Fruit fly (Drosophila melanogaster): Measurements from ENCODE around the gene Ccp84Ag.

Ccp84Ag gene

DNA sequence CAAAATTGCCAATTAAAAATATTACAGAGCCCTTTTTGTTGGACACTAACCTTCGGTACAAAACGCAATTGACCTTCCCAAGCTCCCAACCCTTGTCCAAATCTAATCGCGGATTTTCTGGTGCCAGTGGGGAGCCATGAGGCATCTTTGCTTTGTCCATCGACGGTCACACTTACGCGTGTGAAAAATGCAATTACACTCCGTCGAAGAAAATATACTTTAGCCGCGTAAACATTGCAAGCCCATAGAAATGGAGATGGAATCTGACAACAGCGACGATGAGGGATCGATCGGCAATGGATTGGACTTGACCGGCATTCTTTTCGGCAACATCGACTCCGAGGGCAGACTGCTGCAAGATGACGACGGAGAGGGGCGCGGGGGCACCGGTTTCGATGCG lies 39.8 kb upstream of the Ccp84Ag start, which contains the start of gene Taf1 (continued):
- TF ChIP-seq ab (GFP tag; optimal IDR thresholded peaks at IDR 0.05) (no peak), p53 (GFP tag; optimal IDR thresholded peaks at IDR 0.05) (no peak), CG8281 (tag; optimal IDR thresholded peaks at IDR 0.05) (no peak), gt (GFP tag; IDR thresholded peaks at IDR 0.05) (no peak), MESR4 (GFP tag; optimal IDR thresholded peaks at IDR 0.05) (peak; percentile 99), lmd (GFP tag; IDR thresholded peaks at IDR 0.05) (no peak), fd3F (GFP tag; optimal IDR thresholded peaks at IDR 0.05) (no peak), Mad (GFP tag; optimal IDR thresholded peaks at IDR 0.05) (no peak), sr (GFP tag; IDR thresholded peaks at IDR 0.05) (no peak), CG31224 (GFP tag; IDR thresholded peaks at IDR 0.05) (no peak), Spps (tag; optimal IDR thresholded peaks at IDR 0.05) (no peak), sqz (GFP tag; optimal IDR thresholded peaks at IDR 0.05) (no peak), crc (GFP tag; optimal IDR thresholded peaks at IDR 0.05) (no peak), rib (GFP tag; IDR thresholded peaks at IDR 0.05) (no peak), CG10462 (GFP tag; optimal IDR thresholded peaks at IDR 0.05) (no peak), scrt (GFP tag; optimal IDR thresholded peaks at IDR 0.05) (no peak), gcm2 (GFP tag; optimal IDR thresholded peaks at IDR 0.05) (no peak), H2.0 (GFP tag; IDR thresholded peaks at IDR 0.05) (no peak), gsb (GFP tag; IDR thresholded peaks at IDR 0.05) (no peak), chm (GFP tag; IDR thresholded peaks at IDR 0.05) (no peak), CG2678 (tag; optimal IDR thresholded peaks at IDR 0.05) (no peak), Nf-YC (tag; optimal IDR thresholded peaks at IDR 0.05) (no peak), CG1529 (GFP tag; optimal IDR thresholded peaks at IDR 0.05) (no peak), CG14965 (GFP tag; optimal IDR thresholded peaks at IDR 0.05; ENCODE audit: borderline replicate concordance) (no peak), zen (tag; optimal IDR thresholded peaks at IDR 0.05) (peak; percentile 39), nom (GFP tag; optimal IDR thresholded peaks at IDR 0.05) (no peak), CG33557 (GFP tag; optimal IDR thresholded peaks at IDR 0.05) (no peak), vnd (GFP tag; IDR thresholded peaks at IDR 0.05; ENCODE audit: partially characterized antibody) (no peak), CG7556 (GFP tag; optimal IDR thresholded peaks at IDR 0.05) (no peak), Hr3 (GFP tag; optimal IDR thresholded peaks at IDR 0.05) (no peak), CG8388 (GFP tag; optimal IDR thresholded peaks at IDR 0.05) (no peak), CG1233 (GFP tag; optimal IDR thresholded peaks at IDR 0.05) (no peak), CG2889 (GFP tag; IDR thresholded peaks at IDR 0.05) (no peak), zfh1 (GFP tag; IDR thresholded peaks at IDR 0.05) (no peak), Taf1 (GFP tag; IDR thresholded peaks at IDR 0.05) (no peak), jing (GFP tag; optimal IDR thresholded peaks at IDR 0.05) (no peak), CG9797 (GFP tag; optimal IDR thresholded peaks at IDR 0.05) (peak; percentile 94), CG1024 (GFP tag; IDR thresholded peaks at IDR 0.05) (no peak), CG2712 (tag; optimal IDR thresholded peaks at IDR 0.05) (no peak), CG11093 (GFP tag; IDR thresholded peaks at IDR 0.05) (no peak), CG12744 (GFP tag; optimal IDR thresholded peaks at IDR 0.05) (no peak), esg (GFP tag; conservative IDR thresholded peaks at IDR 0.05) (no peak), CG6854 (GFP tag; optimal IDR thresholded peaks at IDR 0.05) (no peak), CG10267 (tag; optimal IDR thresholded peaks at IDR 0.05) (no peak), Awh (GFP tag; IDR thresholded peaks at IDR 0.05) (no peak), CG12942 (GFP tag; optimal IDR thresholded peaks at IDR 0.05) (no peak), grn (GFP tag; optimal IDR thresholded peaks at IDR 0.05) (no peak), CG4282 (GFP tag; optimal IDR thresholded peaks at IDR 0.05) (no peak), CG10431 (GFP tag; optimal IDR thresholded peaks at IDR 0.05) (peak; percentile 86), kay (GFP tag; optimal IDR thresholded peaks at IDR 0.05) (no peak), CG4707 (GFP tag; optimal IDR thresholded peaks at IDR 0.05) (no peak), CG12104 (GFP tag; optimal IDR thresholded peaks at IDR 0.05) (no peak), Hr39 (optimal IDR thresholded peaks at IDR 0.05) (no peak)

Measured in whole organism, embryonic.